Fruit fly (Drosophila melanogaster): ENCODE data around the gene fzy.
A peak's percentile ranks its signal among the peaks of the same experiment; 100 is the strongest.

dm6 chr2L:16350160-16350633 is 39.4 kb downstream of the fzy start:
- TF ChIP-seq lola (GFP tag; optimal IDR thresholded peaks at IDR 0.05) (no peak), OdsH (GFP tag; optimal IDR thresholded peaks at IDR 0.05) (peak; percentile 84), Dif (GFP tag; optimal IDR thresholded peaks at IDR 0.05; ENCODE audit: partially characterized antibody) (no peak), CG32264 (GFP tag; optimal IDR thresholded peaks at IDR 0.05) (peak; percentile 59), Hr78 (GFP tag; optimal IDR thresholded peaks at IDR 0.05) (no peak), h (GFP tag; optimal IDR thresholded peaks at IDR 0.05) (peak; percentile 78), Vsx2 (GFP tag; optimal IDR thresholded peaks at IDR 0.05; ENCODE audit: partially characterized antibody) (no peak), br (GFP tag; optimal IDR thresholded peaks at IDR 0.05) (no peak), Rel (GFP tag; optimal IDR thresholded peaks at IDR 0.05) (no peak), Rel (tag; optimal IDR thresholded peaks at IDR 0.05) (peak; percentile 89), tai (GFP tag; optimal IDR thresholded peaks at IDR 0.05) (no peak)
